Fruit fly (Drosophila melanogaster): ENCODE measurements around the gene CG42613.

CG42613 gene

dm6 chr3R:18999906-19000451 lies 71.0 kb downstream of the CG42613 start (continued):
- TF ChIP-seq crol (GFP tag; IDR thresholded peaks at IDR 0.05) (peak; percentile 22; the same call in 1 of the 2 replicates), CG6791 (GFP tag; IDR thresholded peaks at IDR 0.05; ENCODE audit: partially characterized antibody) (no peak), twi (tag; optimal IDR thresholded peaks at IDR 0.05) (peak; percentile 57), CG7556 (GFP tag; optimal IDR thresholded peaks at IDR 0.05) (no peak), CG1233 (GFP tag; optimal IDR thresholded peaks at IDR 0.05) (no peak), ATbp (GFP tag; optimal IDR thresholded peaks at IDR 0.05) (peak; percentile 39), Ptx1 (GFP tag; IDR thresholded peaks at IDR 0.05) (no peak), Rx (GFP tag; IDR thresholded peaks at IDR 0.05) (no peak), Jarid2 (GFP tag; optimal IDR thresholded peaks at IDR 0.05) (no peak), HLH3B (GFP tag; IDR thresholded peaks at IDR 0.05) (no peak), CG13424 (tag; optimal IDR thresholded peaks at IDR 0.05) (no peak), CG10431 (GFP tag; optimal IDR thresholded peaks at IDR 0.05) (peak; percentile 4), CG12071 (GFP tag; optimal IDR thresholded peaks at IDR 0.05) (peak; percentile 26), ems (GFP tag; optimal IDR thresholded peaks at IDR 0.05) (no peak), cg (GFP tag; optimal IDR thresholded peaks at IDR 0.05) (peak; percentile 10), chinmo (GFP tag; IDR thresholded peaks at IDR 0.05; ENCODE audit: partially characterized antibody) (0 out of 4 replicates have a peak, but pooled peaks have one; percentile 23), CG31388 (GFP tag; optimal IDR thresholded peaks at IDR 0.05) (no peak), CG14710 (tag; optimal IDR thresholded peaks at IDR 0.05) (peak; percentile 4), gt (GFP tag; IDR thresholded peaks at IDR 0.05) (no peak), Kr (GFP tag; optimal IDR thresholded peaks at IDR 0.05) (peak; percentile 65), oc (tag; optimal IDR thresholded peaks at IDR 0.05) (no peak), CG10274 (GFP tag; optimal IDR thresholded peaks at IDR 0.05) (no peak), lola (GFP tag; optimal IDR thresholded peaks at IDR 0.05) (no peak), wek (GFP tag; optimal IDR thresholded peaks at IDR 0.05) (peak; percentile 34)

DNA sequence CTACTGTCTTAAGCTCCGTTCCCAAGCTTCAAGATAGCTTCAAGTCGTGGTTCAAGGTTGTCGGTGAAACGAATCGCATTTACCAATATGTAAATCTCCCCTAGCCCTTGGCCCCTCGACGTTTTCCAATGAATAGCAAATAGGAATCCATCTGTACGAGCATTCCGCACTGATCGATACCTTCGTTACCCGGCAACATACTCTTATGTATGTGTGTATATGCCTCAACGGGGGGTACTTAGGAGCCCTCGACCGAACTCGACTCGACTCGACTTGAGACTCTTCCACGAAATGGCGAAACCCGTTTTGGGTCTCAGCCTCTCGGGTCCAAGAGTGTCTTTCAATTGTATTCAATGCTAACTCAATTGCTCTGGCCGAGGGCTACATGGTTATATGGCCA lies 72.7 kb downstream of the CG42613 start:
- TF ChIP-seq CG16813 (GFP tag; IDR thresholded peaks at IDR 0.05; ENCODE audit: partially characterized antibody) (no peak), Med (GFP tag) (peak; percentile 51), Doc3 (GFP tag; IDR thresholded peaks at IDR 0.05; ENCODE audit: partially characterized antibody) (0 out of 3 replicates have a peak, but pooled peaks have one; percentile 15), gsb-n (tag; optimal IDR thresholded peaks at IDR 0.05) (peak; percentile 21), Hr78 (GFP tag; optimal IDR thresholded peaks at IDR 0.05) (peak in 1 of 2 experiments; percentile 20), mirr (GFP tag; optimal IDR thresholded peaks at IDR 0.05) (peak; percentile 40), ftz-f1 (GFP tag; optimal IDR thresholded peaks at IDR 0.05) (peak; percentile 21), CG13894 (tag; optimal IDR thresholded peaks at IDR 0.05) (peak; percentile 64), vvl (GFP tag; IDR thresholded peaks at IDR 0.05) (peak; percentile 54), Ets65A (GFP tag) (peak; percentile 81), Atf6 (GFP tag; IDR thresholded peaks at IDR 0.05) (no peak), sd (tag; optimal IDR thresholded peaks at IDR 0.05) (peak; percentile 85), CG12769 (tag; optimal IDR thresholded peaks at IDR 0.05) (peak; percentile 56), chinmo (GFP tag; IDR thresholded peaks at IDR 0.05; ENCODE audit: partially characterized antibody) (0 out of 4 replicates have a peak, but pooled peaks have one; percentile 51), Stat92E (GFP tag; optimal IDR thresholded peaks at IDR 0.05) (peak in 1 of 3 experiments; percentile 22), sug (tag; optimal IDR thresholded peaks at IDR 0.05) (peak; percentile 11), ap (GFP tag; IDR thresholded peaks at IDR 0.05) (0 out of 2 replicates have a peak, but pooled peaks have one; percentile 13), Deaf1 (tag; optimal IDR thresholded peaks at IDR 0.05) (peak; percentile 33), Vsx1 (GFP tag; optimal IDR thresholded peaks at IDR 0.05) (no peak), oc (tag; optimal IDR thresholded peaks at IDR 0.05) (peak; percentile 10), dmrt11E (tag; optimal IDR thresholded peaks at IDR 0.05) (no peak), cg (GFP tag; optimal IDR thresholded peaks at IDR 0.05) (peak; percentile 8), CG8290 (GFP tag; optimal IDR thresholded peaks at IDR 0.05) (no peak), CG8290 (tag; optimal IDR thresholded peaks at IDR 0.05) (peak in 1 of 2 experiments; percentile 2), CG7745 (tag; optimal IDR thresholded peaks at IDR 0.05) (no peak)
